Fruit fly (Drosophila melanogaster): ENCODE measurements around the gene CG14546.

The CG14546 gene

DNA sequence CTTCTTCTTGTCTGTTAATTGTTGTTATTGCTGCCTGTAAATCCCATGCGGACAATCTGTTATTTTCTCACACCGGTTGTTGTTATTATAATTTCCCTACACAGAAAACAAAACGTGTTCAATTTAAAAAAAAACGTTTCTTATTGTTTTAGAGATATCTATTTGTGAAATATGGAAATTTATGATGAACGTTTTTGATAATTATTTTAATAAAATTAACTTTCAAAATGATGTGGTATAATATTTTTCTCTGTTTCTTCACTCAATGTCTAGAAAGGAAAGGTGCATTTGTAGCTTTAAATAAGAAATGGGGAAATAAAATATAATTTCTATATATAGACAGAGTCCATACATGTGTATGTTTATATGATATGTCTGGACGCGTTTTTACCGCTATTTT lies 38.1 kb downstream of the CG14546 start (continued):
- TF ChIP-seq trem (tag; optimal IDR thresholded peaks at IDR 0.05) = peak; percentile 69
- no peak for TF ChIP-seq D (optimal IDR thresholded peaks at IDR 0.05)
- TF ChIP-seq D (GFP tag; optimal IDR thresholded peaks at IDR 0.05) = peak; percentile 70
- peak; percentile 17 for TF ChIP-seq kay (GFP tag; optimal IDR thresholded peaks at IDR 0.05)
- no peak for TF ChIP-seq sc (optimal IDR thresholded peaks at IDR 0.05)
- peak; percentile 64 for TF ChIP-seq sc (GFP tag; optimal IDR thresholded peaks at IDR 0.05)
- TF ChIP-seq CG1024 (GFP tag; IDR thresholded peaks at IDR 0.05) = 0 out of 2 replicates have a peak, but pooled peaks have one; percentile 49
- peak; percentile 11 for TF ChIP-seq CG10431 (GFP tag; optimal IDR thresholded peaks at IDR 0.05)
- TF ChIP-seq CG32767 (GFP tag; IDR thresholded peaks at IDR 0.05) = peak; percentile 74
- TF ChIP-seq tap (tag; optimal IDR thresholded peaks at IDR 0.05) = peak; percentile 69
- TF ChIP-seq Lhr (GFP tag; optimal IDR thresholded peaks at IDR 0.05) = peak; percentile 8
- peak; percentile 83 for TF ChIP-seq fd96Cb (tag; optimal IDR thresholded peaks at IDR 0.05)
- TF ChIP-seq ara (GFP tag; IDR thresholded peaks at IDR 0.05) = peak; percentile 44; the same call in 1 of the 2 replicates
- no peak for TF ChIP-seq Scr (GFP tag; IDR thresholded peaks at IDR 0.05; ENCODE audit: partially characterized antibody)
- peak; percentile 32 for TF ChIP-seq CG18619 (GFP tag; optimal IDR thresholded peaks at IDR 0.05)
- no peak for TF ChIP-seq CG12769 (tag; optimal IDR thresholded peaks at IDR 0.05)
- TF ChIP-seq Optix (GFP tag; IDR thresholded peaks at IDR 0.05) = no peak
- peak; percentile 17 for TF ChIP-seq salm (tag; optimal IDR thresholded peaks at IDR 0.05)
- TF ChIP-seq Oli (tag; optimal IDR thresholded peaks at IDR 0.05) = peak; percentile 72
- TF ChIP-seq Ptx1 (GFP tag; IDR thresholded peaks at IDR 0.05) = peak; percentile 49
- TF ChIP-seq h (optimal IDR thresholded peaks at IDR 0.05) = no peak
- TF ChIP-seq chn (GFP tag; optimal IDR thresholded peaks at IDR 0.05) = no peak
- peak; percentile 54 for TF ChIP-seq CG12104 (GFP tag; optimal IDR thresholded peaks at IDR 0.05)
- peak; percentile 51 for TF ChIP-seq CG7271 (tag; optimal IDR thresholded peaks at IDR 0.05)
- TF ChIP-seq CG1233 (GFP tag; optimal IDR thresholded peaks at IDR 0.05) = peak; percentile 24
- peak; percentile 84 for TF ChIP-seq nmo (GFP tag; optimal IDR thresholded peaks at IDR 0.05)
- TF ChIP-seq CG3407 (GFP tag; optimal IDR thresholded peaks at IDR 0.05) = peak; percentile 59
- peak; percentile 74 for TF ChIP-seq gcm (GFP tag; optimal IDR thresholded peaks at IDR 0.05)
- TF ChIP-seq CG17829 (tag; optimal IDR thresholded peaks at IDR 0.05) = peak; percentile 89
- no peak for TF ChIP-seq CG14965 (GFP tag; optimal IDR thresholded peaks at IDR 0.05; ENCODE audit: borderline replicate concordance)
- TF ChIP-seq CG7839 (tag; optimal IDR thresholded peaks at IDR 0.05) = peak; percentile 81
- TF ChIP-seq cato (GFP tag; optimal IDR thresholded peaks at IDR 0.05; ENCODE audit: borderline replicate concordance) = peak; percentile 35
- TF ChIP-seq ro (GFP tag; IDR thresholded peaks at IDR 0.05) = no peak
- TF ChIP-seq CG6765 (GFP tag; optimal IDR thresholded peaks at IDR 0.05) = no peak
- TF ChIP-seq pzg (GFP tag; optimal IDR thresholded peaks at IDR 0.05) = no peak
- TF ChIP-seq Sin3A (optimal IDR thresholded peaks at IDR 0.05) = no peak
- TF ChIP-seq PHDP (tag; optimal IDR thresholded peaks at IDR 0.05) = peak; percentile 81

DNA sequence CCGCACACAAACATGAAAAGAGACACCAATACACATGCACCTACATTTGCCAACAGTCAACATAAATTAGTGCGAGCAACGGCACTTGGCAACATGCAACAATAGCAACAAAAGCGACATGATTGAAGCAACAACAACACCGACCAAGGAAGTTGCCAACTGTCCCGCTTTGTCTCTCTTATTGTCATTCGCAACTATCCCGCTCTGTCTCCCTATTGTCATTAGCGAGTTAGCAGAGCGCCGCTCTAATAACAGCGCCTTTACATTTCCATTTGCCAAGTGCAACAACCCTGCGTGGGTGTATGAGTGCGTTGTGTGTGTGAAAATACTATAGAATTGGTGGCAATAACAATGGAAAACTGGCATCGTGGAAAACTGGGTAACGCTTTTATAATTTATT lies 38.6 kb downstream of the CG14546 start:
- TF ChIP-seq cg (GFP tag; optimal IDR thresholded peaks at IDR 0.05) = peak; percentile 73
- TF ChIP-seq CTCF (GFP tag; optimal IDR thresholded peaks at IDR 0.05) = no peak
- 0 out of 4 replicates have a peak, but pooled peaks have one; percentile 54 for TF ChIP-seq chinmo (GFP tag; IDR thresholded peaks at IDR 0.05; ENCODE audit: partially characterized antibody)
- TF ChIP-seq Elba2 (GFP tag; optimal IDR thresholded peaks at IDR 0.05) = peak; percentile 99
- TF ChIP-seq CG14441 (GFP tag; IDR thresholded peaks at IDR 0.05) = no peak
- peak; percentile 77 for TF ChIP-seq CG3838 (GFP tag; optimal IDR thresholded peaks at IDR 0.05)
- TF ChIP-seq CG17568 (GFP tag; optimal IDR thresholded peaks at IDR 0.05) = no peak
- TF ChIP-seq sr (GFP tag; IDR thresholded peaks at IDR 0.05) = 0 out of 3 replicates have a peak, but pooled peaks have one; percentile 17
- TF ChIP-seq pros (GFP tag; optimal IDR thresholded peaks at IDR 0.05) = peak; percentile 11
- no peak for TF ChIP-seq ab (GFP tag; optimal IDR thresholded peaks at IDR 0.05)
- TF ChIP-seq CG4360 (GFP tag; IDR thresholded peaks at IDR 0.05) = peak; percentile 82
- peak; percentile 80 for TF ChIP-seq kni (GFP tag; optimal IDR thresholded peaks at IDR 0.05)
- peak; percentile 34; the same call in 1 of the 2 replicates for TF ChIP-seq CG10321 (GFP tag; IDR thresholded peaks at IDR 0.05)

Measured in whole organism, embryonic.